Fruit fly (Drosophila melanogaster) whole organism, prepupa: ENCODE results near the gene CG42671.

Source experiments
- Blimp-1 ChIP-seq: fragments of 200-800 bp; sonication (Bioruptor generic); optimal IDR thresholded peaks from 3 replicates; lab custom pipeline; 2017; ENCODE audit warnings: missing biosample characterization, missing genetic modification characterization, mild to moderate bottlenecking, moderate library complexity, missing genetic modification reagents
- CG10631 ChIP-seq: fragments of 200-800 bp; sonication (Bioruptor generic); optimal IDR thresholded peaks from 2 replicates; lab custom pipeline; 2016; ENCODE audit warnings: missing biosample characterization, missing genetic modification characterization
- CG10669 ChIP-seq: fragments of 200-800 bp; sonication (Bioruptor generic); optimal IDR thresholded peaks from 3 replicates; lab custom pipeline; 2018; ENCODE audit warnings: missing biosample characterization, mild to moderate bottlenecking, missing genetic modification characterization, moderate library complexity
- CG11902 ChIP-seq: fragments of 200-800 bp; sonication (Bioruptor generic); optimal IDR thresholded peaks from 3 replicates; lab custom pipeline; 2016; ENCODE audit warnings: missing biosample characterization, missing genetic modification characterization
- CG15336 ChIP-seq: fragments of 200-800 bp; sonication (Bioruptor generic); IDR thresholded peaks from 2 replicates; pipeline ENCODE4 v1.3.6; 2022; ENCODE audit warnings: missing biosample characterization, missing genetic modification characterization
- CG16779 ChIP-seq: fragments of 200-800 bp; sonication (Bioruptor generic); optimal IDR thresholded peaks from 3 replicates; lab custom pipeline; 2017; ENCODE audit warnings: missing biosample characterization, mild to moderate bottlenecking, missing genetic modification characterization
- CG3032 ChIP-seq: fragments of 200-800 bp; optimal IDR thresholded peaks from 2 replicates; lab custom pipeline; 2019; ENCODE audit warnings: missing biosample characterization, mild to moderate bottlenecking, missing genetic modification characterization, moderate library complexity
- CG31627 ChIP-seq: fragments of 200-800 bp; sonication (Bioruptor generic); optimal IDR thresholded peaks from 3 replicates; lab custom pipeline; 2016; ENCODE audit warnings: missing biosample characterization, missing genetic modification characterization
- CG32006 ChIP-seq: fragments of 200-800 bp; sonication (Bioruptor generic); optimal IDR thresholded peaks from 3 replicates; lab custom pipeline; 2017; ENCODE audit warnings: missing biosample characterization, mild to moderate bottlenecking, missing genetic modification characterization
- CG34406 ChIP-seq: fragments of 200-800 bp; sonication (Bioruptor generic); optimal IDR thresholded peaks from 3 replicates; lab custom pipeline; 2016; ENCODE audit warnings: missing biosample characterization, missing genetic modification characterization
- CG4318 ChIP-seq: fragments of 200-800 bp; sonication (Bioruptor generic); optimal IDR thresholded peaks from 3 replicates; lab custom pipeline; 2017; ENCODE audit warnings: missing biosample characterization, mild to moderate bottlenecking, missing genetic modification characterization
- CG6163 ChIP-seq: fragments of 200-800 bp; sonication (Bioruptor generic); IDR thresholded peaks from 3 replicates; pipeline ENCODE4 v1.3.6; 2022; ENCODE audit warnings: missing biosample characterization, missing genetic modification characterization
- CG6276 ChIP-seq: fragments of 200-800 bp; sonication (Bioruptor generic); optimal IDR thresholded peaks from 2 replicates; lab custom pipeline; 2017; ENCODE audit warnings: missing biosample characterization, mild to moderate bottlenecking, missing genetic modification characterization
- CG8119 ChIP-seq: fragments of 200-800 bp; sonication (Bioruptor generic); IDR thresholded peaks from 3 replicates; pipeline ENCODE4 v1.3.6; 2022; ENCODE audit warnings: missing biosample characterization, missing genetic modification characterization
- CG8319 ChIP-seq: fragments of 200-800 bp; sonication (Bioruptor generic); optimal IDR thresholded peaks from 3 replicates; lab custom pipeline; 2016; ENCODE audit warnings: missing biosample characterization, missing genetic modification characterization
- CG8632 ChIP-seq: fragments of 200-800 bp; sonication (Bioruptor generic); optimal IDR thresholded peaks from 3 replicates; lab custom pipeline; 2016; ENCODE audit warnings: missing biosample characterization, missing genetic modification characterization
- CG9139 ChIP-seq: fragments of 200-800 bp; sonication (Bioruptor generic); optimal IDR thresholded peaks from 3 replicates; lab custom pipeline; 2017; ENCODE audit warnings: missing biosample characterization, mild to moderate bottlenecking, missing genetic modification characterization
- Eip75B ChIP-seq: fragments of 200-800 bp; sonication (Bioruptor generic); optimal IDR thresholded peaks from 3 replicates; lab custom pipeline; 2016; ENCODE audit warnings: missing biosample characterization, missing genetic modification characterization
- Eip78C ChIP-seq: fragments of 200-800 bp; sonication (Bioruptor generic); peaks from one replicate; lab custom pipeline; 2016; ENCODE audit warnings: missing biosample characterization, missing genetic modification characterization
- Eip93F ChIP-seq: fragments of 200-800 bp; sonication (Bioruptor generic); optimal IDR thresholded peaks from 2 replicates; lab custom pipeline; 2016; ENCODE audit warnings: missing biosample characterization, mild to moderate bottlenecking, missing genetic modification characterization
- Ets21C ChIP-seq: fragments of 200-800 bp; sonication (Bioruptor generic); optimal IDR thresholded peaks from 3 replicates; lab custom pipeline; 2016; ENCODE audit warnings: missing biosample characterization, missing genetic modification characterization
- Ets96B ChIP-seq: fragments of 200-800 bp; optimal IDR thresholded peaks from 2 replicates; lab custom pipeline; 2019; ENCODE audit warnings: missing biosample characterization, mild to moderate bottlenecking, missing genetic modification characterization, moderate library complexity
- Gug ChIP-seq: fragments of 200-800 bp; sonication (Bioruptor generic); IDR thresholded peaks from 2 replicates; pipeline ENCODE4 v1.3.6; 2022; ENCODE audit warnings: missing biosample characterization, missing genetic modification characterization
- Hr39 ChIP-seq: fragments of 200-800 bp; sonication (Bioruptor generic); optimal IDR thresholded peaks from 2 replicates; lab custom pipeline; 2016; ENCODE audit warnings: missing biosample characterization, missing genetic modification characterization
- Lpt ChIP-seq: fragments of 200-800 bp; sonication (Bioruptor generic); optimal IDR thresholded peaks from 3 replicates; lab custom pipeline; 2016; ENCODE audit warnings: missing biosample characterization, missing genetic modification characterization
- OdsH ChIP-seq: fragments of 200-800 bp; sonication (Bioruptor generic); optimal IDR thresholded peaks from 3 replicates; lab custom pipeline; 2016; ENCODE audit warnings: missing biosample characterization, missing genetic modification characterization
- Sox102F ChIP-seq: fragments of 200-800 bp; sonication (Bioruptor generic); optimal IDR thresholded peaks from 2 replicates; lab custom pipeline; 2016; ENCODE audit warnings: missing biosample characterization, mild to moderate bottlenecking, missing genetic modification characterization
- Sox14 ChIP-seq: fragments of 200-800 bp; sonication (Bioruptor generic); optimal IDR thresholded peaks from 3 replicates; lab custom pipeline; 2016; ENCODE audit warnings: missing biosample characterization, missing genetic modification characterization
- achi ChIP-seq: fragments of 200-800 bp; sonication (Bioruptor generic); optimal IDR thresholded peaks from 3 replicates; lab custom pipeline; 2016; ENCODE audit warnings: missing biosample characterization, missing genetic modification characterization
- cyc ChIP-seq: fragments of 200-800 bp; sonication (Bioruptor generic); optimal IDR thresholded peaks from 3 replicates; lab custom pipeline; 2016; ENCODE audit warnings: missing biosample characterization, missing genetic modification characterization
- dac ChIP-seq: fragments of 200-800 bp; sonication (Bioruptor generic); optimal IDR thresholded peaks from 2 replicates; lab custom pipeline; 2017; ENCODE audit warnings: missing biosample characterization, mild to moderate bottlenecking, missing genetic modification characterization
- eg ChIP-seq: fragments of 200-800 bp; sonication (Bioruptor generic); IDR thresholded peaks from 3 replicates; pipeline ENCODE4 v1.3.6; 2022; ENCODE audit warnings: missing biosample characterization, missing genetic modification characterization
- fd59A ChIP-seq: fragments of 200-800 bp; sonication (Bioruptor generic); optimal IDR thresholded peaks from 2 replicates; lab custom pipeline; 2017; ENCODE audit warnings: missing biosample characterization, mild to moderate bottlenecking, missing genetic modification characterization, missing genetic modification reagents
- fkh ChIP-seq: fragments of 200-800 bp; sonication (Bioruptor generic); optimal IDR thresholded peaks from 3 replicates; lab custom pipeline; 2017; ENCODE audit warnings: missing biosample characterization, mild to moderate bottlenecking, missing genetic modification characterization, moderate library complexity
- lz ChIP-seq: fragments of 200-800 bp; sonication (Bioruptor generic); optimal IDR thresholded peaks from 3 replicates; lab custom pipeline; 2016; ENCODE audit warnings: missing biosample characterization, missing genetic modification characterization
- pdm3 ChIP-seq: fragments of 200-800 bp; sonication (Bioruptor generic); optimal IDR thresholded peaks from 3 replicates; lab custom pipeline; 2016; ENCODE audit warnings: missing biosample characterization, missing genetic modification characterization
- salr ChIP-seq, 2 experiments: fragments of 200-800 bp; sonication (Bioruptor generic); optimal IDR thresholded peaks; 3 replicates each; lab custom pipeline; 2016 to 2018; ENCODE audit warnings: missing biosample characterization in 2 of 2, missing genetic modification characterization in 2 of 2, mild to moderate bottlenecking in 1 of 2
- spab ChIP-seq: fragments of 200-800 bp; sonication (Bioruptor generic); optimal IDR thresholded peaks from 2 replicates; lab custom pipeline; 2017; ENCODE audit warnings: missing biosample characterization, mild to moderate bottlenecking, missing genetic modification characterization, missing genetic modification reagents
- ss ChIP-seq, 2 experiments: fragments of 200-800 bp; sonication (Bioruptor generic); optimal IDR thresholded peaks; 2 replicates in 1 of 2; 3 replicates in 1 of 2; lab custom pipeline; 2017 to 2018; ENCODE audit warnings: mild to moderate bottlenecking in 2 of 2, missing biosample characterization in 2 of 2, missing genetic modification characterization in 2 of 2, moderate library complexity in 1 of 2
- svp ChIP-seq: fragments of 200-800 bp; sonication (Bioruptor generic); peaks from one replicate; lab custom pipeline; 2016; ENCODE audit warnings: missing biosample characterization, missing genetic modification characterization
- topi ChIP-seq: fragments of 200-800 bp; sonication (Bioruptor generic); optimal IDR thresholded peaks from 3 replicates; lab custom pipeline; 2016; ENCODE audit warnings: missing biosample characterization, missing genetic modification characterization

CG42671 gene

dm6 chr3L:11256147-11256971 lies 42.1 kb downstream of the CG42671 start (continued):
- peak; percentile 88 for TF ChIP-seq OdsH (GFP tag; lab: Kevin White, UChicago)
- peak; percentile 83 for TF ChIP-seq Ets96B
- peak; percentile 67 for TF ChIP-seq CG16779 (tag; lab: Kevin White, UChicago)
- peak; percentile 58; the same call in 1 of the 2 replicates for TF ChIP-seq CG15336 (GFP tag; lab: Robert Waterston, UW)
- TF ChIP-seq Blimp-1 (GFP tag; lab: Kevin White, UChicago), result peak; percentile 61
- peak; percentile 75 for TF ChIP-seq Lpt
- peak; percentile 61 for TF ChIP-seq lz (GFP tag; lab: Kevin White, UChicago)
- TF ChIP-seq spab (GFP tag; lab: Kevin White, UChicago), result peak; percentile 78
- peak; percentile 67 for TF ChIP-seq cyc (GFP tag; lab: Kevin White, UChicago)
- TF ChIP-seq CG6276 (GFP tag; lab: Kevin White, UChicago), result peak; percentile 86

dm6 chr3L:11258392-11258791 lies 44.1 kb downstream of the CG42671 start:
- TF ChIP-seq svp, result peak; percentile 61
- TF ChIP-seq CG9139 (GFP tag; lab: Kevin White, UChicago), result no peak
- TF ChIP-seq Eip75B (GFP tag; lab: Kevin White, UChicago), result no peak
- peak; percentile 96 for TF ChIP-seq fkh (GFP tag; lab: Kevin White, UChicago)
- TF ChIP-seq Eip93F (GFP tag; lab: Kevin White, UChicago), result no peak

dm6 chr3L:11259759-11260158 lies 45.5 kb downstream of the CG42671 start:
- no peak for TF ChIP-seq fd59A
- TF ChIP-seq ss (GFP tag; optimal IDR thresholded peaks at IDR 0.05; lab: Kevin White, UChicago), result no peak
- no peak for TF ChIP-seq salr (GFP tag; optimal IDR thresholded peaks at IDR 0.05; lab: Kevin White, UChicago)
- no peak for TF ChIP-seq CG31627 (GFP tag; lab: Kevin White, UChicago)
- no peak for TF ChIP-seq Blimp-1 (GFP tag; lab: Kevin White, UChicago)
- TF ChIP-seq topi (GFP tag; lab: Kevin White, UChicago), result no peak

dm6 chr3L:11260275-11260734 lies 46.0 kb downstream of the CG42671 start:
- TF ChIP-seq eg (GFP tag; lab: Robert Waterston, UW), result 0 out of 3 replicates have a peak, but pooled peaks have one; percentile 4
- peak; percentile 34; the same call in 1 of the 3 replicates for TF ChIP-seq CG6163
- peak; percentile 39 for TF ChIP-seq Sox102F (GFP tag; lab: Kevin White, UChicago)
- TF ChIP-seq ss (GFP tag; optimal IDR thresholded peaks at IDR 0.05; lab: Kevin White, UChicago), result no peak
- peak; percentile 16 for TF ChIP-seq CG31627 (GFP tag; lab: Kevin White, UChicago)
- TF ChIP-seq CG11902 (GFP tag; lab: Kevin White, UChicago), result no peak
- TF ChIP-seq fkh (GFP tag; lab: Kevin White, UChicago), result peak; percentile 81
- TF ChIP-seq Sox14 (GFP tag; lab: Kevin White, UChicago), result peak; percentile 35
- peak; percentile 39 for TF ChIP-seq CG3032 (tag; lab: Kevin White, UChicago)
- TF ChIP-seq CG8119 (GFP tag; lab: Robert Waterston, UW), result peak; percentile 40; the same call in 1 of the 3 replicates
- TF ChIP-seq CG32006 (GFP tag; lab: Kevin White, UChicago), result peak; percentile 23
- peak; percentile 44 for TF ChIP-seq pdm3 (GFP tag; lab: Kevin White, UChicago)
- TF ChIP-seq Hr39 (GFP tag; lab: Kevin White, UChicago), result peak; percentile 31
- 0 out of 2 replicates have a peak, but pooled peaks have one; percentile 9 for TF ChIP-seq Gug (GFP tag; lab: Robert Waterston, UW)
- peak; percentile 18 for TF ChIP-seq CG8319 (GFP tag; lab: Kevin White, UChicago)
- TF ChIP-seq CG10631, result peak; percentile 50
- no peak for TF ChIP-seq dac (GFP tag; lab: Kevin White, UChicago)
- TF ChIP-seq CG6276 (GFP tag; lab: Kevin White, UChicago), result no peak
- TF ChIP-seq CG15336 (GFP tag; lab: Robert Waterston, UW), result peak; percentile 52; the same call in 1 of the 2 replicates
- TF ChIP-seq Eip78C (GFP tag; lab: Kevin White, UChicago), result peak; percentile 82
- peak; percentile 25 for TF ChIP-seq cyc (GFP tag; lab: Kevin White, UChicago)
- no peak for TF ChIP-seq Blimp-1 (GFP tag; lab: Kevin White, UChicago)
- peak; percentile 44 for TF ChIP-seq OdsH (GFP tag; lab: Kevin White, UChicago)
- peak in 1 of 2 experiments; percentile 8 for TF ChIP-seq salr (GFP tag; optimal IDR thresholded peaks at IDR 0.05; lab: Kevin White, UChicago)
- peak; percentile 26 for TF ChIP-seq CG10669 (GFP tag; lab: Kevin White, UChicago)
- TF ChIP-seq Ets21C, result peak; percentile 1
- peak; percentile 23 for TF ChIP-seq achi
- TF ChIP-seq Eip75B (GFP tag; lab: Kevin White, UChicago), result peak; percentile 41
- no peak for TF ChIP-seq CG8632 (GFP tag; lab: Kevin White, UChicago)
- peak; percentile 7 for TF ChIP-seq spab (GFP tag; lab: Kevin White, UChicago)
- TF ChIP-seq CG34406 (GFP tag; lab: Kevin White, UChicago), result peak; percentile 20
- peak; percentile 25 for TF ChIP-seq lz (GFP tag; lab: Kevin White, UChicago)
- no peak for TF ChIP-seq CG4318 (GFP tag; lab: Kevin White, UChicago)
